Worm (Caenorhabditis elegans) whole organism, L3 larva: ENCODE measurements around the gene K01H12.4.

Experiments used
- egl-27 ChIP-seq: sonication (generic microtip); optimal IDR thresholded peaks from 4 replicates; lab custom pipeline; 2017; ENCODE audit warnings: missing biosample characterization, missing genetic modification reagents, missing genetic modification characterization
- fos-1 ChIP-seq: fragments of 150-350 bp; optimal IDR thresholded peaks from 2 replicates; lab custom pipeline; 2014; ENCODE audit warnings: missing biosample characterization, missing genetic modification characterization
- lin-15B ChIP-seq: fragments of 150-350 bp; optimal IDR thresholded peaks from 2 replicates; lab custom pipeline; 2014; ENCODE audit warnings: missing biosample characterization, missing genetic modification characterization
- lin-39 ChIP-seq: fragments of 150-350 bp; optimal IDR thresholded peaks from 2 replicates; lab custom pipeline; 2018; ENCODE audit warnings: missing biosample characterization, missing genetic modification reagents, missing genetic modification characterization
- mdl-1 ChIP-seq: fragments of 150-350 bp; optimal IDR thresholded peaks from 2 replicates; lab custom pipeline; 2014; ENCODE audit warnings: missing biosample characterization, missing genetic modification characterization
- nhr-11 ChIP-seq: fragments of 150-350 bp; optimal IDR thresholded peaks from 2 replicates; lab custom pipeline; 2014; ENCODE audit warnings: missing biosample characterization, missing genetic modification characterization
- nhr-43 ChIP-seq: sonication (generic microtip); optimal IDR thresholded peaks from 2 replicates; lab custom pipeline; 2016; ENCODE audit warnings: mild to moderate bottlenecking, missing genetic modification characterization, missing compliant biosample characterization; ENCODE audit not compliant: poor library complexity, severe bottlenecking
- nhr-76 ChIP-seq: fragments of 150-350 bp; sonication (generic microtip); optimal IDR thresholded peaks from 5 replicates; lab custom pipeline; 2014; ENCODE audit warnings: missing biosample characterization, missing genetic modification characterization
- nhr-77 ChIP-seq: fragments of 150-350 bp; optimal IDR thresholded peaks from 2 replicates; lab custom pipeline; 2014; ENCODE audit warnings: missing biosample characterization, missing genetic modification characterization
- snpc-4 ChIP-seq: fragments of 150-350 bp; optimal IDR thresholded peaks from 2 replicates; lab custom pipeline; 2014; ENCODE audit warnings: missing biosample characterization, missing genetic modification characterization
- unc-62 ChIP-seq: fragments of 150-350 bp; sonication (generic microtip); optimal IDR thresholded peaks from 4 replicates; lab custom pipeline; 2014; ENCODE audit warnings: missing biosample characterization, missing genetic modification reagents, missing genetic modification characterization

- TF ChIP-seq mdl-1 (tag; lab: Kevin White, UChicago), result no peak
- TF ChIP-seq egl-27, result no peak
- no peak for TF ChIP-seq nhr-76 (tag; lab: Kevin White, UChicago)
- TF ChIP-seq unc-62 (GFP tag; lab: Kevin White, UChicago), result no peak
- TF ChIP-seq nhr-43, result no peak
- TF ChIP-seq nhr-77 (tag; lab: Kevin White, UChicago), result no peak
- TF ChIP-seq lin-39 (tag; lab: Kevin White, UChicago), result no peak
- no peak for TF ChIP-seq nhr-11 (tag; lab: Kevin White, UChicago)
- TF ChIP-seq fos-1, result no peak
- TF ChIP-seq snpc-4, result no peak
- TF ChIP-seq lin-15B, result no peak
Observed at ce11 chrIV:9735750-9736149, 22.9 kb downstream of the K01H12.4 start.
